Fruit fly (Drosophila melanogaster): Measurements from ENCODE around the gene CG6071.

The CG6071 gene

dm6 chr3L:11596585-11597252 lies 49.1 kb downstream of the CG6071 start, which contains the start of gene CG7368 (continued):
- TF ChIP-seq chinmo (GFP tag; IDR thresholded peaks at IDR 0.05; ENCODE audit: partially characterized antibody) (peak; percentile 58; the same call in 1 of the 4 replicates), luna (GFP tag; optimal IDR thresholded peaks at IDR 0.05) (no peak), BtbVII (GFP tag; optimal IDR thresholded peaks at IDR 0.05) (no peak), abd-A (tag; optimal IDR thresholded peaks at IDR 0.05) (peak; percentile 47), CG3065 (GFP tag; optimal IDR thresholded peaks at IDR 0.05) (no peak), CG3838 (GFP tag; optimal IDR thresholded peaks at IDR 0.05) (no peak), run (tag; optimal IDR thresholded peaks at IDR 0.05) (no peak), Hmr (GFP tag; optimal IDR thresholded peaks at IDR 0.05) (no peak), CG6175 (GFP tag; IDR thresholded peaks at IDR 0.05) (no peak), CG10147 (GFP tag; optimal IDR thresholded peaks at IDR 0.05) (no peak), sens (GFP tag) (peak; percentile 24), bigmax (GFP tag; optimal IDR thresholded peaks at IDR 0.05) (no peak), Ets97D (GFP tag; optimal IDR thresholded peaks at IDR 0.05) (no peak), CG6854 (GFP tag; optimal IDR thresholded peaks at IDR 0.05) (no peak), Ptx1 (GFP tag; IDR thresholded peaks at IDR 0.05) (no peak), kah (GFP tag; optimal IDR thresholded peaks at IDR 0.05) (no peak), H15 (GFP tag; IDR thresholded peaks at IDR 0.05) (no peak), CG17328 (GFP tag; IDR thresholded peaks at IDR 0.05) (no peak), CG15514 (GFP tag; optimal IDR thresholded peaks at IDR 0.05) (no peak), CG2712 (tag; optimal IDR thresholded peaks at IDR 0.05) (no peak), Deaf1 (tag; optimal IDR thresholded peaks at IDR 0.05) (peak; percentile 96), Ets65A (GFP tag) (peak; percentile 43), Hey (tag; optimal IDR thresholded peaks at IDR 0.05) (no peak), trh (GFP tag; optimal IDR thresholded peaks at IDR 0.05) (no peak), gt (GFP tag; IDR thresholded peaks at IDR 0.05) (no peak), CG31224 (GFP tag; IDR thresholded peaks at IDR 0.05) (no peak), ewg (GFP tag; optimal IDR thresholded peaks at IDR 0.05) (no peak), MTF-1 (GFP tag; optimal IDR thresholded peaks at IDR 0.05; ENCODE audit: borderline replicate concordance) (no peak), fd96Cb (tag; optimal IDR thresholded peaks at IDR 0.05) (no peak), crol (GFP tag; IDR thresholded peaks at IDR 0.05) (peak; percentile 83), vvl (GFP tag; IDR thresholded peaks at IDR 0.05) (no peak), CG31388 (GFP tag; optimal IDR thresholded peaks at IDR 0.05) (no peak), Adf1 (GFP tag; IDR thresholded peaks at IDR 0.05) (no peak), C15 (GFP tag; IDR thresholded peaks at IDR 0.05) (no peak), Drgx (GFP tag; IDR thresholded peaks at IDR 0.05) (no peak), stwl (tag; optimal IDR thresholded peaks at IDR 0.05) (no peak), hb (GFP tag; IDR thresholded peaks at IDR 0.05; ENCODE audit: partially characterized antibody) (peak; percentile 34; the same call in 1 of the 3 replicates), CG17612 (GFP tag; IDR thresholded peaks at IDR 0.05) (no peak), Lhr (GFP tag; optimal IDR thresholded peaks at IDR 0.05) (no peak), CG8290 (GFP tag; optimal IDR thresholded peaks at IDR 0.05) (no peak), CG8290 (tag; optimal IDR thresholded peaks at IDR 0.05) (no peak), CG17912 (GFP tag; optimal IDR thresholded peaks at IDR 0.05) (no peak)

- TF ChIP-seq stc (GFP tag; IDR thresholded peaks at IDR 0.05) (no peak), CG2875 (GFP tag; optimal IDR thresholded peaks at IDR 0.05) (no peak)
Measured at dm6 chr3L:11593778-11594177, 52.1 kb downstream of the CG6071 start.
